Fruit fly (Drosophila melanogaster): ENCODE results near the gene CG15143.

DNA sequence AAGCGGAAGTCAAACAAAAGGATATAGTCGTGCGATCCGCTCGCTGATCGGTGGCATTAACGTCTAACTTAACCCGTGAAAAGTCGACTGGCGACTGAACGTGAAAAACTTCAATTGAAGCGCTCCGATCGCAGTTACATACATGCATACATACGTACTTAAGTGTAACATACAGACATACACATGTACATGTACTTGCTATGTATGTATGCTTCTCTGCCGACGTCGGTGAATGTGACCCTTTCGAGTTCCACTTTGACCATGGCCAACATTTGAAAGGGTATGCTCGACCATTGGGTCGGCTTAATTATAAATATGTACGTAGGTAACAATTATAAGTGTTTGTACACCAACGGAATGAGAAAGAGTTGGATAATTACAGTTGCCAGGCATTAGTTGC, 27.2 kb downstream of the CG15143 start, which contains the start of gene qua:
- TF ChIP-seq CG11762 (GFP tag; optimal IDR thresholded peaks at IDR 0.05; ENCODE audit: insufficient read depth): no peak
- TF ChIP-seq Eip75B (GFP tag; optimal IDR thresholded peaks at IDR 0.05): no peak
- no peak for TF ChIP-seq fd85E (GFP tag; optimal IDR thresholded peaks at IDR 0.05)
- TF ChIP-seq CG31627 (GFP tag; optimal IDR thresholded peaks at IDR 0.05): peak; percentile 9
